Worm (Caenorhabditis elegans) whole organism, late embryonic: ENCODE measurements around the gene cyn-7.

Source experiments
- K02D7.2 ChIP-seq: sonication (generic microtip); optimal IDR thresholded peaks from 2 replicates; lab custom pipeline; 2017; ENCODE audit warnings: mild to moderate bottlenecking, missing genetic modification characterization, missing compliant biosample characterization
- K09A11.1 ChIP-seq: sonication (generic microtip); optimal IDR thresholded peaks from 2 replicates; lab custom pipeline; 2017; ENCODE audit warnings: antibody characterized with exemption, mild to moderate bottlenecking, missing genetic modification characterization, missing compliant biosample characterization; ENCODE audit not compliant: insufficient read depth
- T23F11.4 ChIP-seq: fragments of 200-800 bp; sonication (Bioruptor generic); optimal IDR thresholded peaks from 2 replicates; lab custom pipeline; 2018; ENCODE audit warnings: mild to moderate bottlenecking, missing genetic modification characterization, missing compliant biosample characterization
- ahr-1 ChIP-seq: sonication (generic microtip); optimal IDR thresholded peaks from 2 replicates; lab custom pipeline; 2016; ENCODE audit warnings: missing genetic modification characterization, missing compliant biosample characterization
- ama-1 ChIP-seq: fragments of 150-350 bp; optimal IDR thresholded peaks from 2 replicates; lab custom pipeline; 2014
- ceh-14 ChIP-seq: sonication (generic microtip); optimal IDR thresholded peaks from 2 replicates; lab custom pipeline; 2016; ENCODE audit warnings: missing genotype, missing genetic modification characterization, missing compliant biosample characterization
- ceh-22 ChIP-seq: sonication (generic microtip); optimal IDR thresholded peaks from 2 replicates; lab custom pipeline; 2017; ENCODE audit warnings: missing biosample characterization, missing genetic modification characterization
- ceh-31 ChIP-seq: sonication (generic microtip); optimal IDR thresholded peaks from 2 replicates; lab custom pipeline; 2016; ENCODE audit warnings: missing genetic modification characterization, missing compliant biosample characterization
- ceh-6 ChIP-seq: fragments of 200-800 bp; sonication (Bioruptor generic); optimal IDR thresholded peaks from 2 replicates; lab custom pipeline; 2018; ENCODE audit warnings: mild to moderate bottlenecking, missing genetic modification characterization, missing compliant biosample characterization
- che-1 ChIP-seq: sonication (generic microtip); optimal IDR thresholded peaks from 2 replicates; lab custom pipeline; 2016; ENCODE audit warnings: mild to moderate bottlenecking, missing genetic modification characterization, missing compliant biosample characterization
- elt-2 ChIP-seq: sonication (generic microtip); optimal IDR thresholded peaks from 2 replicates; lab custom pipeline; 2016; ENCODE audit warnings: missing genetic modification reagents, missing genetic modification characterization, missing compliant biosample characterization
- elt-4 ChIP-seq: sonication (generic microtip); optimal IDR thresholded peaks from 2 replicates; lab custom pipeline; 2016; ENCODE audit warnings: missing genetic modification characterization, missing compliant biosample characterization
- eyg-1 ChIP-seq: sonication (generic microtip); optimal IDR thresholded peaks from 2 replicates; lab custom pipeline; 2016; ENCODE audit warnings: missing genotype, missing genetic modification characterization, missing compliant biosample characterization
- fkh-6 ChIP-seq: sonication (generic microtip); optimal IDR thresholded peaks from 2 replicates; lab custom pipeline; 2016; ENCODE audit warnings: missing genetic modification characterization, missing compliant biosample characterization
- gmeb-2 ChIP-seq: sonication (generic microtip); optimal IDR thresholded peaks from 2 replicates; lab custom pipeline; 2016; ENCODE audit warnings: missing genetic modification characterization, inconsistent platforms, missing compliant biosample characterization
- hlh-15 ChIP-seq: sonication (generic microtip); optimal IDR thresholded peaks from 2 replicates; lab custom pipeline; 2016; ENCODE audit warnings: missing genetic modification characterization, missing compliant biosample characterization
- hlh-30 ChIP-seq: sonication (generic microtip); optimal IDR thresholded peaks from 2 replicates; lab custom pipeline; 2017; ENCODE audit warnings: antibody characterized with exemption, missing genetic modification characterization, missing compliant biosample characterization; ENCODE audit not compliant: insufficient read depth
- hlh-6 ChIP-seq: sonication (generic microtip); optimal IDR thresholded peaks from 2 replicates; lab custom pipeline; 2016; ENCODE audit warnings: missing genotype, missing genetic modification characterization, missing compliant biosample characterization
- hlh-8 ChIP-seq: sonication (generic microtip); optimal IDR thresholded peaks from 2 replicates; lab custom pipeline; 2016; ENCODE audit warnings: missing genotype, missing genetic modification characterization, missing compliant biosample characterization
- lim-6 ChIP-seq: sonication (generic microtip); optimal IDR thresholded peaks from 2 replicates; lab custom pipeline; 2016; ENCODE audit warnings: missing genetic modification characterization, missing compliant biosample characterization
- mec-3 ChIP-seq: sonication (generic microtip); optimal IDR thresholded peaks from 2 replicates; lab custom pipeline; 2016; ENCODE audit warnings: borderline replicate concordance, missing genetic modification characterization, missing compliant biosample characterization
- nfya-1 ChIP-seq: sonication (generic microtip); optimal IDR thresholded peaks from 2 replicates; lab custom pipeline; 2017; ENCODE audit warnings: missing genetic modification characterization, mild to moderate bottlenecking, missing compliant biosample characterization, antibody characterized with exemption, moderate library complexity
- nhr-11 ChIP-seq: fragments of 150-350 bp; optimal IDR thresholded peaks from 2 replicates; lab custom pipeline; 2014; ENCODE audit warnings: missing biosample characterization, missing genetic modification characterization
- nhr-232 ChIP-seq: sonication (generic microtip); optimal IDR thresholded peaks from 2 replicates; lab custom pipeline; 2016; ENCODE audit warnings: missing genetic modification characterization, missing compliant biosample characterization
- npax-4 ChIP-seq: sonication (generic microtip); optimal IDR thresholded peaks from 2 replicates; lab custom pipeline; 2016; ENCODE audit warnings: missing genetic modification characterization, missing compliant biosample characterization
- pat-9 ChIP-seq: fragments of 200-800 bp; sonication (Bioruptor generic); optimal IDR thresholded peaks from 2 replicates; lab custom pipeline; 2018; ENCODE audit warnings: mild to moderate bottlenecking, missing genetic modification characterization, moderate library complexity, missing compliant biosample characterization
- pax-1 ChIP-seq: fragments of 150-350 bp; optimal IDR thresholded peaks from 2 replicates; lab custom pipeline; 2014; ENCODE audit warnings: missing biosample characterization, missing genetic modification characterization
- pha-4 ChIP-seq: fragments of 150-350 bp; optimal IDR thresholded peaks from 2 replicates; lab custom pipeline; 2018; ENCODE audit warnings: missing biosample characterization, missing genetic modification reagents, missing genetic modification characterization
- pqm-1 ChIP-seq: sonication (generic microtip); optimal IDR thresholded peaks from 2 replicates; lab custom pipeline; 2016; ENCODE audit warnings: missing genetic modification characterization, missing compliant biosample characterization
- pros-1 ChIP-seq: fragments of 150-350 bp; optimal IDR thresholded peaks from 2 replicates; lab custom pipeline; 2014; ENCODE audit warnings: missing biosample characterization, missing genetic modification reagents, missing genetic modification characterization
- rnt-1 ChIP-seq: sonication (generic microtip); optimal IDR thresholded peaks from 2 replicates; lab custom pipeline; 2016; ENCODE audit warnings: missing genetic modification characterization, missing compliant biosample characterization
- sdc-2 ChIP-seq: sonication (generic microtip); optimal IDR thresholded peaks from 2 replicates; lab custom pipeline; 2016; ENCODE audit warnings: missing genotype, missing genetic modification characterization, missing compliant biosample characterization
- sox-2 ChIP-seq: fragments of 200-800 bp; sonication (Bioruptor generic); IDR thresholded peaks from 2 replicates; pipeline ENCODE4 v1.3.6; 2022; ENCODE audit warnings: missing genetic modification reagents, missing genetic modification characterization, missing compliant biosample characterization
- unc-3 ChIP-seq, 2 experiments: fragments of 200-800 bp in 1 of 2; sonication (Bioruptor generic) in 1 of 2; sonication (generic microtip) in 1 of 2; conservative IDR thresholded peaks in 1 of 2; optimal IDR thresholded peaks in 1 of 2; 2 replicates each; pipeline versions ENCODE4 v1.3.6 to Lab custom; 2016 to 2022; ENCODE audit warnings: missing compliant biosample characterization in 2 of 2, missing genetic modification characterization in 2 of 2, missing genetic modification reagents in 1 of 2
- unc-42 ChIP-seq: sonication (generic microtip); optimal IDR thresholded peaks from 2 replicates; lab custom pipeline; 2016; ENCODE audit warnings: missing genotype, missing genetic modification characterization, missing compliant biosample characterization
- unc-55 ChIP-seq: sonication (generic microtip); optimal IDR thresholded peaks from 2 replicates; lab custom pipeline; 2017; ENCODE audit warnings: missing biosample characterization, missing genetic modification reagents, missing genetic modification characterization
- unc-86 ChIP-seq: sonication (generic microtip); optimal IDR thresholded peaks from 2 replicates; lab custom pipeline; 2016; ENCODE audit warnings: missing genetic modification characterization, missing compliant biosample characterization

Gene cyn-7

DNA sequence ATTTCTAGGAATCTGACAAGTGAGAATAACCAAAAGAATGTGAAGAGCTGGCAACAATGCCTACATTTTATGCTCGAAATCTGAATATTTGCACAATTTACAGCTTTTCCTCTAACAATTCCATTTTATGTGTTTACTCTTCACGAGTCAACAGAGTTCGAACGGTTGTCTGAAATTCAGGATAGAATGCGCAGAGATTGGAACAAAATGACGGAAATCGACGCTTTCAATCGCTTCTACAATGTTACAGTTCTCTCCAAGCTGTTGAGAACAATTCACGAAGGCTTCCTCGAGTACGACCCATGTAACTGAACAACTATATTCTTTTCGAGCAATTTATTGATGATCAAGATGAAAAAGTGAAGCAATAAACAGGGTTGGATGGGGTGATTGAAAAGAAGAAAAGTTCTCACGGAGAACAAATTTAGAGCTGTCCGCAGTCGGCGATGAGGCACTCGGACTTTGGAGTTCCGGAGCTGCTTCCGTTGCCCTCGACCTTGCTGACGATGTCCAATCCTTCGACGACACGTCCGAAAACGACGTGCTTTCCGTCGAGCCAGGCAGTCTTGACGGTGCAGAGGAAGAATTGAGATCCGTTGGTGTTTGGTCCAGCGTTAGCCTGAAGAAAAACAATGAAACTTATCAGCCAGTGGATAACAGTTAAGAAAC, 785 bp downstream of the cyn-7 start, which contains the start of gene Y75B12B.3:
Gene Y75B12B.3, minus strand, starts transcription at position 21 of the 669 bp plus-strand sequence.
- TF ChIP-seq unc-55 (no peak), K02D7.2 (tag; lab: Kevin White, UChicago) (no peak), lim-6 (tag; lab: Kevin White, UChicago) (no peak), gmeb-2 (tag; lab: Kevin White, UChicago) (no peak), nfya-1 (no peak), pros-1 (no peak), pqm-1 (tag; lab: Kevin White, UChicago) (no peak), ceh-22 (tag; lab: Kevin White, UChicago) (no peak), hlh-8 (tag; lab: Kevin White, UChicago) (no peak), ceh-31 (tag; lab: Kevin White, UChicago) (no peak), nhr-11 (no peak), ama-1 (lab: Kevin White, UChicago) (no peak), sox-2 (GFP tag; lab: Robert Waterston, UW) (no peak), npax-4 (tag; lab: Kevin White, UChicago) (no peak), hlh-30 (tag; lab: Kevin White, UChicago) (no peak), unc-3 (GFP tag; conservative IDR thresholded peaks at IDR 0.05; lab: Robert Waterston, UW) (no peak), unc-3 (tag; optimal IDR thresholded peaks at IDR 0.05; lab: Kevin White, UChicago) (no peak)

DNA sequence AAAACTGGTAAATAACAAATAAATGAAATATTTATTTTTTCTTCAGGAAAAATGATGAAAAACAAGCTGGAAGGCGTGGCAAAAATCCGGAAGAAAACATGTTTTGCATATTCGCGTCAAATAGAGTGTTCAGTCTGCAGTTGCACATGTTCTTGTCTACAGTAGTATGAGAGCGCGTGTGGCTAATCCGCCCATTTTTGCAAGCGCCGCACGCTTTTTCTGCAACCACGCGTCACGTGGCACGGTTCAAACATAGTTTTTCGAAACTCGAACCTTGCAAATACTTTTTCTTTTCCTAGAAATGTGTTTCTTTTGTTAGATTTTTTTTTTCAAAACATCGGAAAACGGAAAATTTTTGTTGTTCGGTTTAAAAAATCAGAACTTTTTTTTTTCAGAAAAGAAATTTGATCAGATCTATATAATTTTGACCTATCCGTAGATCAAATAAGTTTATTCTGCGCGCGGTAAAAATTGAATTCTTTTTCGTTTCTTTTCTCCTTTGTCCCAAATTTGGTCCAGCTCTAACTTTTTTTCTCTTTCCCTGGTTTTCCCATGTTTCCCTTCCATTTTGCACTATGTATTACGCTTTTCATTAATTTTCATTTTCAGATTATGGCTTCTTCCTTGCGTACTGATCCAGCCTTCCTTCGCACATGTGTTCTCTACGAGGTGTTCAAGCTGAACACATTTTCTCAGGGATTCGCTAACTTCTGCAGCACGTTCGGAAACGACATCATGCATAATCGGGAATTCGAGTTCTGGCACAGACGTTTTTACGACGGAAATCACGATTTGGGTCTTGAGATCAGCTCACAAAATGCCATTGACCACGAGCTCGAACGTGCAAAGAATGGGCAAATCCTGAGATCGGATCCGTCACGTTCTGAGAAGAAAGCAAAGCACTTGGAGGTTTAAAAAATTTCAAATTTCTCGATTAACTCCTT, 2.8 kb downstream of the cyn-7 start, which contains the start of gene Y75B12B.1:
Gene Y75B12B.1, plus strand, starts transcription at position 603 of the 944 bp plus-strand sequence.
- no peak for TF ChIP-seq eyg-1
- no peak for TF ChIP-seq pha-4 (tag; lab: Kevin White, UChicago)
- TF ChIP-seq hlh-6 (tag; lab: Kevin White, UChicago) = no peak
- no peak for TF ChIP-seq pax-1 (tag; lab: Kevin White, UChicago)
- TF ChIP-seq npax-4 (tag; lab: Kevin White, UChicago) = no peak
- TF ChIP-seq che-1 (tag; lab: Kevin White, UChicago) = no peak
- no peak for TF ChIP-seq nhr-11
- TF ChIP-seq ceh-6 = no peak
- no peak for TF ChIP-seq ceh-14 (tag; lab: Kevin White, UChicago)
- no peak for TF ChIP-seq rnt-1 (tag; lab: Kevin White, UChicago)
- no peak for TF ChIP-seq unc-86
- TF ChIP-seq hlh-15 = no peak
- no peak for TF ChIP-seq sdc-2
- no peak for TF ChIP-seq nhr-232 (tag; lab: Kevin White, UChicago)
- TF ChIP-seq pqm-1 (tag; lab: Kevin White, UChicago) = no peak
- TF ChIP-seq T23F11.4 (GFP tag; lab: Kevin White, UChicago) = no peak

DNA sequence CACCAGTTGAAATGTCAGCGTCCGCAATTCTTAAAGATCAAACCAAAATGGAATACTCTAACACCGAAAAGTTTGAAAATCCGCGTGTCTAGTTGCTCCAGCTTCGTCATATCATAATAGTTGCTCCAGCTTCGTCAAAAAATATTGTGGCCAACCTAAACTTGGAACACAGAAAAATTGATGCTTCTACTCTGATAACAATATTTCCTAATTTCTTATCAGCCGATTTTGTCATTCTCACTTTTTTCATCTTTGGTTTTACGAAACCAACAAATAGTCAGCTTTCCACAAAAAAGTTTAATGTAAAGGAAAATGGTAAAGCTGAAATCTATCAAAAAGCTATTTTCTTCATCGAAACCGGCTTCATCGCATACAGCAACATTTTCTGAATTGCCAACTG, 4.8 kb downstream of the cyn-7 start, which contains the start of gene fbxa-84:
Gene fbxa-84, plus strand, starts transcription at position 34 of the 400 bp plus-strand sequence.
- no peak for TF ChIP-seq unc-55
- no peak for TF ChIP-seq npax-4 (tag; lab: Kevin White, UChicago)
- TF ChIP-seq hlh-6 (tag; lab: Kevin White, UChicago) = no peak
- TF ChIP-seq sox-2 (GFP tag; lab: Robert Waterston, UW) = no peak
- no peak for TF ChIP-seq mec-3 (tag; lab: Kevin White, UChicago)
- no peak for TF ChIP-seq sdc-2
- TF ChIP-seq hlh-30 (tag; lab: Kevin White, UChicago) = no peak
- no peak for TF ChIP-seq pat-9 (tag; lab: Kevin White, UChicago)

DNA sequence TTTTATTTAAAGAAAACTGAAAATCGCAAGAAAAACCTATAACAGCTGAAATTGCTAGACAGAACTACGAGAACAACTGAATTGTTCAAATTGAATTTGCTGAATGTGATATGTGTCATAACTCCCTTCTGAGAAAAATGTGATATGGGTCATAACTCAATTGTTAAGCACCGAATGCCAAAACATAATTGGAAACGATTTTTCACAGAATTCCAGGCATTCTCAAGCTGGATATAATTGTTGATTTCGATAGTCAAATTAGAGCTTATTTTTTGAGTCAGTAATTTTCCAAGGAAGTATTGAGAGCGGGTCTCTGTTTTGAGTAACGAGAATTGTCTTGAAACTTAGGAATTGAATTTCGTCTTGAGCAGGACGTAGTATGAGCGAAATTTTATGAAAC, 5.3 kb downstream of the cyn-7 start:
- TF ChIP-seq elt-4 = no peak
- no peak for TF ChIP-seq ahr-1 (tag; lab: Kevin White, UChicago)
- no peak for TF ChIP-seq pat-9 (tag; lab: Kevin White, UChicago)
- TF ChIP-seq unc-42 (tag; lab: Kevin White, UChicago) = no peak
- no peak for TF ChIP-seq unc-3 (GFP tag; conservative IDR thresholded peaks at IDR 0.05; lab: Robert Waterston, UW)
- no peak for TF ChIP-seq unc-3 (tag; optimal IDR thresholded peaks at IDR 0.05; lab: Kevin White, UChicago)
- no peak for TF ChIP-seq ceh-31 (tag; lab: Kevin White, UChicago)
- TF ChIP-seq K02D7.2 (tag; lab: Kevin White, UChicago) = no peak
- no peak for TF ChIP-seq npax-4 (tag; lab: Kevin White, UChicago)
- no peak for TF ChIP-seq elt-2 (tag; lab: Kevin White, UChicago)
- no peak for TF ChIP-seq nhr-232 (tag; lab: Kevin White, UChicago)
- TF ChIP-seq hlh-6 (tag; lab: Kevin White, UChicago) = no peak
- no peak for TF ChIP-seq ama-1 (lab: Kevin White, UChicago)
- TF ChIP-seq K09A11.1 (tag; lab: Kevin White, UChicago) = no peak
- TF ChIP-seq fkh-6 = no peak
- TF ChIP-seq T23F11.4 (GFP tag; lab: Kevin White, UChicago) = no peak
- no peak for TF ChIP-seq rnt-1 (tag; lab: Kevin White, UChicago)
- TF ChIP-seq sdc-2 = no peak
